Fruit fly (Drosophila melanogaster) whole organism, embryonic: ENCODE measurements around the gene PMP34.

Experiments used
- B-H2 ChIP-seq: fragments of 200-800 bp; sonication (Bioruptor generic); optimal IDR thresholded peaks from 2 replicates; lab custom pipeline; 2018; ENCODE audit warnings: missing biosample characterization, mild to moderate bottlenecking, missing genetic modification characterization
- BEAF-32 ChIP-seq: fragments of 200-800 bp; sonication (Bioruptor generic); optimal IDR thresholded peaks from 3 replicates; lab custom pipeline; 2017; ENCODE audit warnings: missing biosample characterization, missing genetic modification characterization, mild to moderate bottlenecking, moderate library complexity, missing genetic modification reagents
- BtbVII ChIP-seq: fragments of 200-800 bp; sonication (Bioruptor generic); optimal IDR thresholded peaks from 3 replicates; lab custom pipeline; 2017; ENCODE audit warnings: missing biosample characterization, mild to moderate bottlenecking, missing genetic modification characterization
- Bteb2 ChIP-seq: fragments of 200-800 bp; sonication (Bioruptor generic); optimal IDR thresholded peaks from 2 replicates; lab custom pipeline; 2016; ENCODE audit warnings: missing biosample characterization, missing genetic modification characterization
- CG10267 ChIP-seq: fragments of 200-800 bp; sonication (Bioruptor generic); optimal IDR thresholded peaks from 2 replicates; lab custom pipeline; 2018; ENCODE audit warnings: missing biosample characterization, mild to moderate bottlenecking, missing genetic modification characterization, moderate library complexity
- CG11085 ChIP-seq: fragments of 200-800 bp; sonication (Bioruptor generic); IDR thresholded peaks from 2 replicates; pipeline ENCODE4 v1.3.6; 2022; ENCODE audit warnings: missing biosample characterization, missing genetic modification characterization
- CG12104 ChIP-seq: fragments of 200-800 bp; sonication (Bioruptor generic); optimal IDR thresholded peaks from 3 replicates; lab custom pipeline; 2016; ENCODE audit warnings: missing biosample characterization, missing genetic modification characterization
- CG12744 ChIP-seq: fragments of 200-800 bp; sonication (Bioruptor generic); optimal IDR thresholded peaks from 2 replicates; lab custom pipeline; 2016; ENCODE audit warnings: missing biosample characterization, missing genetic modification characterization
- CG17802 ChIP-seq: fragments of 200-800 bp; sonication (Bioruptor generic); optimal IDR thresholded peaks from 2 replicates; lab custom pipeline; 2018; ENCODE audit warnings: missing biosample characterization, mild to moderate bottlenecking, missing genetic modification characterization, moderate library complexity
- CG18764 ChIP-seq: fragments of 200-800 bp; sonication (Bioruptor generic); optimal IDR thresholded peaks from 3 replicates; lab custom pipeline; 2016; ENCODE audit warnings: missing biosample characterization, missing genetic modification characterization
- CG34376 ChIP-seq: fragments of 200-800 bp; sonication (Bioruptor generic); optimal IDR thresholded peaks from 2 replicates; lab custom pipeline; 2018; ENCODE audit warnings: missing biosample characterization, mild to moderate bottlenecking, missing genetic modification characterization
- CG3726 ChIP-seq: fragments of 200-800 bp; sonication (Bioruptor generic); IDR thresholded peaks from 3 replicates; pipeline ENCODE4, ENCODE4 v1.3.6; 2022; ENCODE audit warnings: missing biosample characterization, missing genetic modification characterization
- CG4404 ChIP-seq: fragments of 200-800 bp; sonication (Bioruptor generic); IDR thresholded peaks from 2 replicates; pipeline ENCODE4 v1.3.6; 2022; ENCODE audit warnings: missing biosample characterization, missing genetic modification characterization
- CG4617 ChIP-seq: fragments of 200-800 bp; sonication (Bioruptor generic); optimal IDR thresholded peaks from 3 replicates; lab custom pipeline; 2016; ENCODE audit warnings: missing biosample characterization, missing genetic modification characterization, borderline replicate concordance
- CG6689 ChIP-seq: fragments of 200-800 bp; sonication (Bioruptor generic); IDR thresholded peaks from 2 replicates; pipeline ENCODE4 v1.3.6; 2022; ENCODE audit warnings: missing biosample characterization, missing genetic modification characterization
- CG7271 ChIP-seq: fragments of 200-800 bp; sonication (Bioruptor generic); optimal IDR thresholded peaks from 2 replicates; lab custom pipeline; 2018; ENCODE audit warnings: missing biosample characterization, mild to moderate bottlenecking, missing genetic modification characterization, moderate library complexity
- CG7556 ChIP-seq: fragments of 200-800 bp; sonication (Bioruptor generic); optimal IDR thresholded peaks from 2 replicates; lab custom pipeline; 2017; ENCODE audit warnings: missing biosample characterization, mild to moderate bottlenecking, missing genetic modification characterization
- CG8924 ChIP-seq: fragments of 200-800 bp; optimal IDR thresholded peaks from 3 replicates; lab custom pipeline; 2019; ENCODE audit warnings: missing biosample characterization, mild to moderate bottlenecking, missing genetic modification characterization, moderate library complexity
- CG9437 ChIP-seq: fragments of 200-800 bp; sonication (Bioruptor generic); optimal IDR thresholded peaks from 2 replicates; lab custom pipeline; 2018; ENCODE audit warnings: missing biosample characterization, mild to moderate bottlenecking, missing genetic modification characterization
- CHES-1-like ChIP-seq: fragments of 200-800 bp; sonication (Bioruptor generic); optimal IDR thresholded peaks from 2 replicates; lab custom pipeline; 2016; ENCODE audit warnings: missing biosample characterization, missing genetic modification characterization
- CkIIα-i1 ChIP-seq: fragments of 200-800 bp; sonication (Bioruptor generic); IDR thresholded peaks from 2 replicates; pipeline ENCODE4 v1.3.6; 2022; ENCODE audit warnings: missing biosample characterization, missing genetic modification characterization
- Dbx ChIP-seq: fragments of 200-800 bp; sonication (Bioruptor generic); IDR thresholded peaks from 3 replicates; pipeline ENCODE4 v1.3.6; 2022; ENCODE audit warnings: missing biosample characterization, missing genetic modification characterization
- E2f1 ChIP-seq: fragments of 200-800 bp; sonication (Bioruptor generic); IDR thresholded peaks from 2 replicates; pipeline ENCODE4 v1.3.6; 2022; ENCODE audit warnings: missing biosample characterization, missing genetic modification characterization
- Gsc ChIP-seq: fragments of 200-800 bp; sonication (Bioruptor generic); IDR thresholded peaks from 2 replicates; pipeline ENCODE4 v1.3.6; 2022; ENCODE audit warnings: missing biosample characterization, missing genetic modification characterization
- Hey ChIP-seq: fragments of 200-800 bp; sonication (Bioruptor generic); optimal IDR thresholded peaks from 3 replicates; lab custom pipeline; 2018; ENCODE audit warnings: missing biosample characterization, mild to moderate bottlenecking, missing genetic modification characterization
- Hmr ChIP-seq: fragments of 200-800 bp; sonication (Bioruptor generic); optimal IDR thresholded peaks from 3 replicates; lab custom pipeline; 2017; ENCODE audit warnings: mild to moderate bottlenecking, missing biosample characterization, missing genetic modification reagents, missing genetic modification characterization
- Hr51 ChIP-seq, 2 experiments: fragments of 200-800 bp; sonication (Bioruptor generic); optimal IDR thresholded peaks; 2 replicates in 1 of 2; 3 replicates in 1 of 2; lab custom pipeline; 2016 to 2018; ENCODE audit warnings: missing biosample characterization in 2 of 2, missing genetic modification characterization in 2 of 2, mild to moderate bottlenecking in 1 of 2, moderate library complexity in 1 of 2
- Jarid2 ChIP-seq: fragments of 200-800 bp; sonication (Bioruptor generic); optimal IDR thresholded peaks from 3 replicates; lab custom pipeline; 2017; ENCODE audit warnings: mild to moderate bottlenecking, missing biosample characterization, missing genetic modification reagents, missing genetic modification characterization
- MTF-1 ChIP-seq: fragments of 200-800 bp; sonication (Bioruptor generic); optimal IDR thresholded peaks from 2 replicates; lab custom pipeline; 2018; ENCODE audit warnings: missing biosample characterization, mild to moderate bottlenecking, missing genetic modification characterization, borderline replicate concordance
- Mad ChIP-seq: fragments of 200-800 bp; sonication (Bioruptor generic); optimal IDR thresholded peaks from 2 replicates; lab custom pipeline; 2016; ENCODE audit warnings: missing biosample characterization, missing genetic modification characterization
- Mrtf ChIP-seq: fragments of 200-800 bp; sonication (Bioruptor generic); IDR thresholded peaks from 3 replicates; pipeline ENCODE4 v1.3.6; 2022; ENCODE audit warnings: missing biosample characterization, missing genetic modification characterization
- Sox100B ChIP-seq: fragments of 200-800 bp; sonication (Bioruptor generic); optimal IDR thresholded peaks from 3 replicates; lab custom pipeline; 2018; ENCODE audit warnings: missing biosample characterization, mild to moderate bottlenecking, missing genetic modification characterization
- Sox102F ChIP-seq: fragments of 200-800 bp; sonication (Bioruptor generic); optimal IDR thresholded peaks from 2 replicates; lab custom pipeline; 2018; ENCODE audit warnings: missing biosample characterization, mild to moderate bottlenecking, missing genetic modification characterization, moderate library complexity
- Sry-δ ChIP-seq: fragments of 200-800 bp; sonication (Bioruptor generic); optimal IDR thresholded peaks from 2 replicates; lab custom pipeline; 2016; ENCODE audit warnings: missing biosample characterization, missing genetic modification characterization
- Taf1 ChIP-seq: fragments of 200-800 bp; sonication (Bioruptor generic); IDR thresholded peaks from 2 replicates; pipeline ENCODE4 v1.3.6; 2022; ENCODE audit warnings: missing biosample characterization, missing genetic modification characterization
- Xrp1 ChIP-seq: fragments of 200-800 bp; sonication (Bioruptor generic); IDR thresholded peaks from 2 replicates; pipeline ENCODE4 v1.3.6; 2022; ENCODE audit warnings: missing biosample characterization, missing genetic modification characterization
- ash1 ChIP-seq: fragments of 200-800 bp; sonication (Bioruptor generic); optimal IDR thresholded peaks from 2 replicates; lab custom pipeline; 2018; ENCODE audit warnings: missing biosample characterization, mild to moderate bottlenecking, missing genetic modification characterization
- az2 ChIP-seq: fragments of 200-800 bp; sonication (Bioruptor generic); optimal IDR thresholded peaks from 3 replicates; lab custom pipeline; 2016; ENCODE audit warnings: missing biosample characterization, missing genetic modification characterization
- crp ChIP-seq, 2 experiments: fragments of 200-800 bp; sonication (Bioruptor generic); optimal IDR thresholded peaks; 2 replicates in 1 of 2; 3 replicates in 1 of 2; lab custom pipeline; 2017; ENCODE audit warnings: missing biosample characterization in 2 of 2, missing genetic modification characterization in 2 of 2, mild to moderate bottlenecking in 1 of 2, moderate library complexity in 1 of 2
- danr ChIP-seq: fragments of 200-800 bp; sonication (Bioruptor generic); IDR thresholded peaks from 2 replicates; pipeline ENCODE4 v1.3.6; 2022; ENCODE audit warnings: missing biosample characterization, missing genetic modification characterization
- dm ChIP-seq: fragments of 200-800 bp; sonication (Bioruptor generic); optimal IDR thresholded peaks from 3 replicates; lab custom pipeline; 2016; ENCODE audit warnings: missing biosample characterization, missing genetic modification characterization
- fru ChIP-seq: fragments of >200 bp; optimal IDR thresholded peaks from 2 replicates; lab custom pipeline; 2017
- gcm2 ChIP-seq: fragments of 200-800 bp; sonication (Bioruptor generic); optimal IDR thresholded peaks from 2 replicates; lab custom pipeline; 2016; ENCODE audit warnings: missing biosample characterization, missing genetic modification characterization
- gfzf ChIP-seq: fragments of 200-800 bp; sonication (Bioruptor generic); optimal IDR thresholded peaks from 2 replicates; lab custom pipeline; 2016; ENCODE audit warnings: missing biosample characterization, mild to moderate bottlenecking, missing genetic modification characterization, moderate library complexity
- grn ChIP-seq: fragments of 200-800 bp; sonication (Bioruptor generic); optimal IDR thresholded peaks from 3 replicates; lab custom pipeline; 2017; ENCODE audit warnings: missing biosample characterization, missing genetic modification characterization
- ham ChIP-seq: fragments of 200-800 bp; sonication (Bioruptor generic); IDR thresholded peaks from 2 replicates; pipeline ENCODE4 v1.3.6; 2022; ENCODE audit warnings: missing biosample characterization, missing genetic modification characterization
- lbe ChIP-seq: fragments of 200-800 bp; sonication (Bioruptor generic); optimal IDR thresholded peaks from 2 replicates; lab custom pipeline; 2016; ENCODE audit warnings: missing biosample characterization, mild to moderate bottlenecking, missing genetic modification characterization
- run ChIP-seq: fragments of 200-800 bp; sonication (Bioruptor generic); optimal IDR thresholded peaks from 3 replicates; lab custom pipeline; 2018; ENCODE audit warnings: missing biosample characterization, mild to moderate bottlenecking, missing genetic modification characterization
- sim ChIP-seq: fragments of 200-800 bp; sonication (Bioruptor generic); IDR thresholded peaks from 2 replicates; pipeline ENCODE4 v1.3.6; 2022; ENCODE audit warnings: missing biosample characterization, missing genetic modification characterization
- ttk ChIP-seq: fragments of 200-800 bp; sonication (Bioruptor generic); IDR thresholded peaks from 2 replicates; pipeline ENCODE4 v2.1.2; 2022; ENCODE audit warnings: missing biosample characterization, missing genetic modification characterization
- wor ChIP-seq: fragments of 200-800 bp; sonication (Bioruptor generic); IDR thresholded peaks from 2 replicates; pipeline ENCODE4 v1.3.6; 2022; ENCODE audit warnings: missing biosample characterization, missing genetic modification characterization
- yki ChIP-seq: fragments of >200 bp; optimal IDR thresholded peaks from 3 replicates; lab custom pipeline; 2018

The PMP34 gene

DNA sequence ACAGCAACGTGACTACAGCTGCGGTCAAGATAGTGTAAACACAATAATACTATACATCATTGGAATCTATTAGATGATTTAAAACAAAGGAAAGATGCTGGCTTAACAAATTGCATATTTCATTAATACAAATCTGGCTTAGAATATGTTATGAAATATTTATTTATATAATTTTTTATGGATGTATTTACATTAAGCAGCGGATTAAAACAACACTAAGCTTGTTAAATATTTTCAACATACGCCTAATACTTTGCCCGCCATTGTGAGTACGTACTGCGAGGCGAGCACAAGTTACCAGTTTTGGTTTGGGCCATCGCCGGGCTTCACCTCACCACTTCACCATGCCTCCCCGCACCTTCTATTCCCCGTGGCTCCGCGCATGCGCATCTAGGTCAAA, 48.6 kb upstream of the PMP34 start (continued):
- no peak for TF ChIP-seq BEAF-32 (GFP tag; lab: Kevin White, UChicago)
- TF ChIP-seq Sox102F (GFP tag; lab: Kevin White, UChicago): no peak
- TF ChIP-seq CG12744 (GFP tag; lab: Kevin White, UChicago): no peak
- no peak for TF ChIP-seq crp (GFP tag; optimal IDR thresholded peaks at IDR 0.05; lab: Kevin White, UChicago)
- TF ChIP-seq CHES-1-like (GFP tag; lab: Kevin White, UChicago): no peak
- TF ChIP-seq MTF-1 (GFP tag; lab: Kevin White, UChicago): peak; percentile 15
- TF ChIP-seq sim (GFP tag; lab: Robert Waterston, UW): 0 out of 2 replicates have a peak, but pooled peaks have one; percentile 35
- TF ChIP-seq Jarid2 (GFP tag; lab: Kevin White, UChicago): peak; percentile 6
- TF ChIP-seq Hr51 (GFP tag; optimal IDR thresholded peaks at IDR 0.05; lab: Kevin White, UChicago): peak in 1 of 2 experiments; percentile 84
- TF ChIP-seq Dbx (GFP tag; lab: Robert Waterston, UW): 0 out of 3 replicates have a peak, but pooled peaks have one; percentile 25
- TF ChIP-seq CG11085 (GFP tag; lab: Robert Waterston, UW): no peak
- no peak for TF ChIP-seq yki (lab: Kevin White, UChicago)
- TF ChIP-seq CG7556: peak; percentile 78
- TF ChIP-seq CG4617 (GFP tag; lab: Kevin White, UChicago): no peak
- TF ChIP-seq az2: peak; percentile 44
- TF ChIP-seq Xrp1 (GFP tag; lab: Robert Waterston, UW): peak; percentile 81
- TF ChIP-seq CG34376 (GFP tag; lab: Kevin White, UChicago): no peak
- TF ChIP-seq gfzf (GFP tag; lab: Kevin White, UChicago): no peak
- no peak for TF ChIP-seq ham (GFP tag; lab: Robert Waterston, UW)
- TF ChIP-seq Mad (GFP tag; lab: Kevin White, UChicago): no peak
- peak; percentile 35; the same call in 1 of the 2 replicates for TF ChIP-seq CG4404 (GFP tag; lab: Robert Waterston, UW)
- TF ChIP-seq CG6689 (GFP tag; lab: Robert Waterston, UW): peak; percentile 77
- TF ChIP-seq Bteb2 (GFP tag; lab: Kevin White, UChicago): no peak
- no peak for TF ChIP-seq fru (lab: Kevin White, UChicago)
- no peak for TF ChIP-seq B-H2
- no peak for TF ChIP-seq Mrtf (GFP tag; lab: Robert Waterston, UW)
- TF ChIP-seq run: peak; percentile 72
- peak; percentile 73 for TF ChIP-seq BtbVII
- TF ChIP-seq CG7271: peak; percentile 13
- TF ChIP-seq CG8924: peak; percentile 81
- peak; percentile 52 for TF ChIP-seq CG9437
- TF ChIP-seq ttk (GFP tag; lab: Robert Waterston, UW): peak; percentile 61; the same call in 1 of the 2 replicates
- no peak for TF ChIP-seq gcm2 (GFP tag; lab: Kevin White, UChicago)
- TF ChIP-seq grn: no peak
- peak; percentile 18; the same call in 1 of the 2 replicates for TF ChIP-seq Taf1 (GFP tag; lab: Robert Waterston, UW)
- TF ChIP-seq Gsc: no peak
- TF ChIP-seq CG17802: no peak
- no peak for TF ChIP-seq Sry-δ
- TF ChIP-seq danr (GFP tag; lab: Robert Waterston, UW): no peak
- TF ChIP-seq CkIIα-i1 (GFP tag; lab: Robert Waterston, UW): no peak
- TF ChIP-seq Sox100B: peak; percentile 84
- peak; percentile 29 for TF ChIP-seq CG12104 (GFP tag; lab: Kevin White, UChicago)
- TF ChIP-seq CG3726 (GFP tag; lab: Robert Waterston, UW): no peak
- TF ChIP-seq E2f1 (GFP tag; lab: Robert Waterston, UW): peak; percentile 50
- TF ChIP-seq CG10267 (tag; lab: Kevin White, UChicago): peak; percentile 76
- peak; percentile 38; the same call in 1 of the 2 replicates for TF ChIP-seq wor
- peak; percentile 36 for TF ChIP-seq CG18764 (GFP tag; lab: Kevin White, UChicago)
- TF ChIP-seq Hmr (GFP tag; lab: Kevin White, UChicago): peak; percentile 65
- peak; percentile 75 for TF ChIP-seq lbe (GFP tag; lab: Kevin White, UChicago)
- TF ChIP-seq ash1: no peak
- TF ChIP-seq Hey (tag; lab: Kevin White, UChicago): no peak
- TF ChIP-seq dm: no peak
